Worm (Caenorhabditis elegans): ENCODE data around the gene emb-8.

emb-8 gene

DNA sequence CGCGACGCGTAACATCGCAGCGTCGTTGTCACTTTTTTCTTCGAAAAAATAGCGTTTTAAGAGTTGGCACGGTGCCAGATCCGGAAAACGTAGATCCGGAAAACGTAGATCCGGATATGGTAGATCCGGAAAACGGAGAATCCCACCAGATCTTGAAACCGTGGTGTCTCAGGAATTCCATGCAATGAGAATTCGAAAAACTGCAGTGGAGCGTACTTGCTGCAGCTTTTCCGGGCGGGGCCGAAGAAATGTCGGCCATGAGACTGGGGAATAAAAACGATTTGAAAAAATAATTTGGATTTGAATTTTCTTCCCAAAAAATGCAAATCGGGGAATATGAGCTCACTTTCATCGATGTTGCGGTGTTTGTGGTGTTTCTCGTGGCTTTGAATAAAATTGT is 27.0 kb downstream of the emb-8 start, which contains the start of gene K10D2.5:
TSS of gene K10D2.5 (plus strand) at position 251 of the 400 bp plus-strand sequence.
- TF ChIP-seq lsy-12 (tag; optimal IDR thresholded peaks at IDR 0.05) (peak; percentile 85), nhr-77 (tag; optimal IDR thresholded peaks at IDR 0.05) (peak; percentile 39), tbx-2 (tag; optimal IDR thresholded peaks at IDR 0.05) (peak; percentile 14), lin-39 (tag; optimal IDR thresholded peaks at IDR 0.05) (peak; percentile 95), mdl-1 (tag; optimal IDR thresholded peaks at IDR 0.05) (no peak), sea-2 (GFP tag; optimal IDR thresholded peaks at IDR 0.05) (no peak), nhr-25 (tag; optimal IDR thresholded peaks at IDR 0.05) (peak; percentile 89), skn-1 (tag; optimal IDR thresholded peaks at IDR 0.05) (peak; percentile 79), nhr-76 (tag; optimal IDR thresholded peaks at IDR 0.05) (no peak), nhr-67 (tag; optimal IDR thresholded peaks at IDR 0.05) (no peak), nhr-11 (tag; optimal IDR thresholded peaks at IDR 0.05) (peak; percentile 74), pqm-1 (tag; optimal IDR thresholded peaks at IDR 0.05) (peak; percentile 58), ceh-16 (tag; optimal IDR thresholded peaks at IDR 0.05) (no peak), lin-15B (tag; optimal IDR thresholded peaks at IDR 0.05) (peak; percentile 99), zag-1 (tag; optimal IDR thresholded peaks at IDR 0.05) (no peak), mml-1 (tag; optimal IDR thresholded peaks at IDR 0.05) (no peak), hmg-11 (tag; optimal IDR thresholded peaks at IDR 0.05) (peak; percentile 44), nhr-12 (tag; optimal IDR thresholded peaks at IDR 0.05) (no peak), ceh-28 (tag; optimal IDR thresholded peaks at IDR 0.05) (peak; percentile 73), ceh-82 (tag; optimal IDR thresholded peaks at IDR 0.05) (peak; percentile 70), egl-5 (tag; optimal IDR thresholded peaks at IDR 0.05) (peak; percentile 74), eor-1 (tag; optimal IDR thresholded peaks at IDR 0.05) (no peak), nhr-28 (tag; optimal IDR thresholded peaks at IDR 0.05) (no peak), fkh-2 (tag; optimal IDR thresholded peaks at IDR 0.05) (no peak), unc-62 (GFP tag; optimal IDR thresholded peaks at IDR 0.05) (no peak), snpc-4 (tag; optimal IDR thresholded peaks at IDR 0.05) (peak; percentile 89), fkh-10 (GFP tag; optimal IDR thresholded peaks at IDR 0.05) (peak; percentile 69), elt-3 (tag; optimal IDR thresholded peaks at IDR 0.05) (peak in 1 of 3 experiments; percentile 7), nhr-23 (tag; optimal IDR thresholded peaks at IDR 0.05) (peak; percentile 90), aly-2 (tag; optimal IDR thresholded peaks at IDR 0.05) (no peak), elt-2 (tag; optimal IDR thresholded peaks at IDR 0.05) (peak; percentile 55), elt-1 (tag; optimal IDR thresholded peaks at IDR 0.05) (no peak), pha-4 (tag; optimal IDR thresholded peaks at IDR 0.05) (peak; percentile 91), ama-1 (optimal IDR thresholded peaks at IDR 0.05) (peak; percentile 46), nhr-43 (tag; optimal IDR thresholded peaks at IDR 0.05; ENCODE audit: poor library complexity, severe bottlenecking) (peak; percentile 95), nhr-237 (tag; optimal IDR thresholded peaks at IDR 0.05) (no peak), egl-27 (tag; optimal IDR thresholded peaks at IDR 0.05) (peak; percentile 0), ztf-11 (tag; optimal IDR thresholded peaks at IDR 0.05) (no peak), ztf-4 (tag; optimal IDR thresholded peaks at IDR 0.05) (no peak), R02D3.7 (tag; optimal IDR thresholded peaks at IDR 0.05) (peak; percentile 84), jun-1 (tag; optimal IDR thresholded peaks at IDR 0.05) (peak; percentile 49), fos-1 (tag; optimal IDR thresholded peaks at IDR 0.05) (no peak), ceh-9 (tag; optimal IDR thresholded peaks at IDR 0.05) (no peak), unc-39 (tag; optimal IDR thresholded peaks at IDR 0.05) (no peak), nfya-1 (tag; optimal IDR thresholded peaks at IDR 0.05; ENCODE audit: insufficient read depth) (peak; percentile 88)

DNA sequence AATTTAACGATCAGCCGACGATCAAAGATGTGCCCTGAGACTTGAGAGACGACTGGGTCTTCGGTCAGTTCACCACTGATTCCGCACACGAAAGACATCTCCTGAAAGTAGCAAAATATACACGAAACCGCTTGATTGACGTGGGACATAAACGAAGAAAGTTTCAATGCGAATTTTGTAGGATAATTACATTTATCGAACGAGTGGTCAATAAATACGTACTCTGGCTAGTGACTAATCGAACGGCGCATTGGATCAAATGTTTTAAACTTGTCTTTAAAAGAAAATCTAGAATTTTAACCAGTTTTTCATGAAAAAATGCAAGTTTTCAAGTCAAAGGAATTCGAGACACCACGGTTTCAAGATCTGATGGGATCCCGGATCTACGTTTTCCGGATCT is 27.5 kb downstream of the emb-8 start, which contains the start of gene prp-19:
TSS of gene prp-19 (minus strand) at position 101 of the 400 bp plus-strand sequence.
- TF ChIP-seq nhr-237 (tag; optimal IDR thresholded peaks at IDR 0.05) (no peak), ZK546.5 (tag; optimal IDR thresholded peaks at IDR 0.05) (no peak), nhr-76 (tag; optimal IDR thresholded peaks at IDR 0.05) (no peak), unc-39 (tag; optimal IDR thresholded peaks at IDR 0.05) (no peak), sea-2 (GFP tag; optimal IDR thresholded peaks at IDR 0.05) (no peak), aly-2 (tag; optimal IDR thresholded peaks at IDR 0.05) (no peak), elt-1 (tag; optimal IDR thresholded peaks at IDR 0.05) (no peak), nhr-23 (tag; optimal IDR thresholded peaks at IDR 0.05) (no peak), nhr-77 (tag; optimal IDR thresholded peaks at IDR 0.05) (no peak), snpc-4 (tag; optimal IDR thresholded peaks at IDR 0.05) (no peak)

Measured in whole organism, L3 larva.